Worm (Caenorhabditis elegans) whole organism, L4 larva: Measurements from ENCODE around the gene spk-1.

ENCODE experiments used
- F44E2.7 ChIP-seq: fragments of 200-800 bp; sonication (Bioruptor generic); IDR thresholded peaks from 2 replicates; pipeline ENCODE4 v2.1.2; 2022; ENCODE audit warnings: missing genetic modification characterization, missing compliant biosample characterization
- Y105C5A.15 ChIP-seq: fragments of 200-800 bp; sonication (Bioruptor generic); IDR thresholded peaks from 2 replicates; pipeline ENCODE4 v1.3.6; 2022; ENCODE audit warnings: missing genetic modification characterization, missing compliant biosample characterization
- ZK337.2 ChIP-seq: fragments of 200-800 bp; sonication (Bioruptor generic); IDR thresholded peaks from 2 replicates; pipeline ENCODE4 v1.3.6; 2022; ENCODE audit warnings: missing genetic modification reagents, missing genetic modification characterization, missing compliant biosample characterization
- aha-1 ChIP-seq: fragments of 150-350 bp; peaks from one replicate; lab custom pipeline; 2014; ENCODE audit warnings: missing biosample characterization, missing genetic modification characterization
- ceh-44 ChIP-seq: fragments of 200-800 bp; sonication (Bioruptor generic); IDR thresholded peaks from 2 replicates; pipeline ENCODE4 v1.3.6; 2022; ENCODE audit warnings: missing genetic modification reagents, missing genetic modification characterization, missing compliant biosample characterization
- ceh-62 ChIP-seq: sonication (generic microtip); optimal IDR thresholded peaks from 2 replicates; lab custom pipeline; 2017; ENCODE audit warnings: missing biosample characterization, missing genetic modification characterization
- ces-1 ChIP-seq: fragments of 150-350 bp; sonication (generic microtip); optimal IDR thresholded peaks from 4 replicates; lab custom pipeline; 2014; ENCODE audit warnings: missing biosample characterization, missing genetic modification reagents, missing genetic modification characterization
- cey-2 ChIP-seq: sonication (generic microtip); optimal IDR thresholded peaks from 3 replicates; lab custom pipeline; 2017; ENCODE audit warnings: missing genetic modification characterization, mild to moderate bottlenecking, missing compliant biosample characterization, antibody characterized with exemption, borderline replicate concordance; ENCODE audit not compliant: insufficient read depth
- daf-12 ChIP-seq: fragments of 150-350 bp; optimal IDR thresholded peaks from 2 replicates; lab custom pipeline; 2014; ENCODE audit warnings: missing biosample characterization, missing genetic modification reagents, missing genetic modification characterization
- daf-16 ChIP-seq, 3 experiments: sonication (generic microtip); optimal IDR thresholded peaks; 2 replicates each; lab custom pipeline; 2016 to 2017; ENCODE audit warnings: missing genetic modification characterization in 3 of 3, missing genetic modification reagents in 3 of 3, mild to moderate bottlenecking in 2 of 3, missing compliant biosample characterization in 2 of 3, missing biosample characterization in 1 of 3, moderate library complexity in 1 of 3
- dmd-6 ChIP-seq: fragments of 200-800 bp; sonication (Bioruptor generic); IDR thresholded peaks from 2 replicates; pipeline ENCODE4 v1.3.6; 2022; ENCODE audit warnings: missing genetic modification reagents, missing genetic modification characterization, missing compliant biosample characterization
- duxl-1 ChIP-seq: sonication (generic microtip); optimal IDR thresholded peaks from 2 replicates; lab custom pipeline; 2016; ENCODE audit warnings: mild to moderate bottlenecking, missing genetic modification characterization, moderate library complexity, missing compliant biosample characterization; ENCODE audit not compliant: poor library complexity
- egl-43 ChIP-seq: fragments of 200-800 bp; sonication (Bioruptor generic); IDR thresholded peaks from 2 replicates; pipeline ENCODE4 v1.3.6; 2022; ENCODE audit warnings: missing genetic modification reagents, missing genetic modification characterization, missing compliant biosample characterization
- gei-8 ChIP-seq: fragments of 200-800 bp; sonication (Bioruptor generic); optimal IDR thresholded peaks from 2 replicates; lab custom pipeline; 2018; ENCODE audit warnings: mild to moderate bottlenecking, missing genetic modification characterization, missing compliant biosample characterization
- hlh-11 ChIP-seq: fragments of 200-800 bp; sonication (Bioruptor generic); optimal IDR thresholded peaks from 2 replicates; lab custom pipeline; 2018; ENCODE audit warnings: mild to moderate bottlenecking, missing genetic modification characterization, missing compliant biosample characterization
- hmg-1.1 ChIP-seq: fragments of 200-800 bp; sonication (Bioruptor generic); IDR thresholded peaks from 2 replicates; pipeline ENCODE4 v1.3.6; 2022; ENCODE audit warnings: missing genetic modification reagents, missing genetic modification characterization, missing compliant biosample characterization
- lin-1 ChIP-seq: fragments of 200-800 bp; sonication (Bioruptor generic); IDR thresholded peaks from 2 replicates; pipeline ENCODE4 v1.3.6; 2022; ENCODE audit warnings: missing genetic modification reagents, missing genetic modification characterization, missing compliant biosample characterization
- lin-15B ChIP-seq: fragments of 150-350 bp; sonication (generic microtip); optimal IDR thresholded peaks from 3 replicates; lab custom pipeline; 2014; ENCODE audit warnings: missing biosample characterization, missing genetic modification characterization
- lin-29 ChIP-seq: fragments of 200-800 bp; sonication (Bioruptor generic); IDR thresholded peaks from 2 replicates; pipeline ENCODE4 v1.3.6; 2022; ENCODE audit warnings: missing genetic modification reagents, missing genetic modification characterization, missing compliant biosample characterization
- lin-38 ChIP-seq: fragments of 200-800 bp; sonication (Bioruptor generic); IDR thresholded peaks from 2 replicates; pipeline ENCODE4 v1.3.6; 2022; ENCODE audit warnings: missing genetic modification reagents, missing genetic modification characterization, missing compliant biosample characterization
- madf-9 ChIP-seq: fragments of 200-800 bp; sonication (Bioruptor generic); conservative IDR thresholded peaks from 2 replicates; pipeline ENCODE4 v1.3.6; 2022; ENCODE audit warnings: missing genetic modification reagents, missing genetic modification characterization, missing compliant biosample characterization
- mdl-1 ChIP-seq, 2 experiments: fragments of 150-350 bp in 1 of 2; sonication (generic microtip) in 1 of 2; optimal IDR thresholded peaks; 2 replicates each; lab custom pipeline; 2014 to 2017; ENCODE audit warnings: missing biosample characterization in 2 of 2, missing genetic modification characterization in 2 of 2
- mep-1 ChIP-seq: fragments of 150-350 bp; sonication (generic microtip); optimal IDR thresholded peaks from 3 replicates; lab custom pipeline; 2014; ENCODE audit warnings: missing biosample characterization, missing genetic modification characterization
- mes-2 ChIP-seq: sonication (generic microtip); optimal IDR thresholded peaks from 2 replicates; lab custom pipeline; 2016; ENCODE audit warnings: missing genotype, mild to moderate bottlenecking, missing genetic modification characterization, missing compliant biosample characterization; ENCODE audit not compliant: poor library complexity, severe bottlenecking
- nhr-10 ChIP-seq: fragments of 150-350 bp; optimal IDR thresholded peaks from 2 replicates; lab custom pipeline; 2014; ENCODE audit warnings: missing biosample characterization, missing genetic modification characterization
- nhr-102 ChIP-seq: sonication (generic microtip); optimal IDR thresholded peaks from 2 replicates; lab custom pipeline; 2016; ENCODE audit warnings: mild to moderate bottlenecking, missing genetic modification characterization, moderate library complexity, missing compliant biosample characterization
- nhr-25 ChIP-seq: sonication (generic microtip); optimal IDR thresholded peaks from 2 replicates; lab custom pipeline; 2017; ENCODE audit warnings: missing genetic modification characterization, mild to moderate bottlenecking, missing compliant biosample characterization, antibody characterized with exemption, moderate library complexity, borderline replicate concordance; ENCODE audit not compliant: insufficient read depth
- nhr-28 ChIP-seq: fragments of 150-350 bp; optimal IDR thresholded peaks from 2 replicates; lab custom pipeline; 2014; ENCODE audit warnings: missing biosample characterization, missing genetic modification characterization
- nhr-41 ChIP-seq: fragments of 200-800 bp; sonication (Bioruptor generic); IDR thresholded peaks from 2 replicates; pipeline ENCODE4 v1.3.6; 2022; ENCODE audit warnings: missing genetic modification reagents, missing genetic modification characterization, missing compliant biosample characterization
- nhr-48 ChIP-seq: sonication (generic microtip); optimal IDR thresholded peaks from 2 replicates; lab custom pipeline; 2016; ENCODE audit warnings: mild to moderate bottlenecking, missing genetic modification characterization, missing compliant biosample characterization
- nhr-76 ChIP-seq: fragments of 150-350 bp; optimal IDR thresholded peaks from 2 replicates; lab custom pipeline; 2014; ENCODE audit warnings: missing biosample characterization, missing genetic modification characterization
- nhr-77 ChIP-seq: fragments of 150-350 bp; optimal IDR thresholded peaks from 2 replicates; lab custom pipeline; 2014; ENCODE audit warnings: missing biosample characterization, missing genetic modification characterization
- pqm-1 ChIP-seq: sonication (generic microtip); optimal IDR thresholded peaks from 2 replicates; lab custom pipeline; 2017; ENCODE audit warnings: missing biosample characterization, missing genetic modification characterization
- rbr-2 ChIP-seq: sonication (generic microtip); optimal IDR thresholded peaks from 2 replicates; lab custom pipeline; 2016; ENCODE audit warnings: missing genotype, missing genetic modification characterization, missing compliant biosample characterization
- skn-1 ChIP-seq: fragments of 150-350 bp; optimal IDR thresholded peaks from 2 replicates; lab custom pipeline; 2014; ENCODE audit warnings: missing biosample characterization, missing genetic modification characterization
- snpc-1.2 ChIP-seq: fragments of 200-800 bp; sonication (Bioruptor generic); IDR thresholded peaks from 2 replicates; pipeline ENCODE4 v1.3.6; 2022; ENCODE audit warnings: missing genetic modification reagents, missing genetic modification characterization, missing compliant biosample characterization
- spr-1 ChIP-seq: sonication (generic microtip); optimal IDR thresholded peaks from 2 replicates; lab custom pipeline; 2016; ENCODE audit warnings: mild to moderate bottlenecking, missing genetic modification characterization, missing compliant biosample characterization
- tra-1 ChIP-seq: fragments of 200-800 bp; sonication (Bioruptor generic); IDR thresholded peaks from 2 replicates; pipeline ENCODE4 v1.3.6; 2022; ENCODE audit warnings: missing genetic modification reagents, missing genetic modification characterization, missing compliant biosample characterization
- unc-130 ChIP-seq: sonication (generic microtip); optimal IDR thresholded peaks from 2 replicates; lab custom pipeline; 2016; ENCODE audit warnings: missing genetic modification reagents, missing genetic modification characterization, missing compliant biosample characterization
- unc-39 ChIP-seq: sonication (generic microtip); optimal IDR thresholded peaks from 2 replicates; lab custom pipeline; 2017; ENCODE audit warnings: missing biosample characterization, missing genetic modification characterization
- unc-62 ChIP-seq, 3 experiments: fragments of 150-350 bp in 1 of 3; sonication (generic microtip); optimal IDR thresholded peaks in 2 of 3; peaks in 1 of 3; 1 replicate in 1 of 3; 2 replicates in 2 of 3; lab custom pipeline; 2014 to 2017; ENCODE audit warnings: missing biosample characterization in 3 of 3, missing genetic modification characterization in 3 of 3, missing genetic modification reagents in 3 of 3, missing genotype in 1 of 3

The spk-1 gene

DNA sequence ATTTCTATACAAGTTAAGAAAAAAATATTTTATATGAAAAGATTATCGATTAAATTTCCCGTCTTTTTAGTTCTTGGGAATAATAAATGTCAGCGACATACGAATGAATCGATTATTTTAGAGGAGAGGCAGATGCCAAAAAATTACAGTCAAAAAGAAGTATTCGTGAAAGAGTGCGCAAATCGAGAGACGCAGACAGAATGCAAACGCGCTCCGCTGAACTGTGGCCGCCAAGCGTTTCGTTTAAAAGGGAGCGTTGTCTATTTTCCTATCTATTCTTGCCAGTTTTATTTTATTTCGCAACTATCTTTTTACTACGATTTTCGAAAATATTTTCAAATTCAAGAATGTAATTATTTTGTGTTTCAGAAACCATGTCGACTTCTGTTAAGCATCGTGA, 10.7 kb downstream of the spk-1 start, which contains the start of gene baf-1 (continued):
- TF ChIP-seq daf-16 (GFP tag; optimal IDR thresholded peaks at IDR 0.05; lab: Kevin White, UChicago) (no peak), daf-16 (tag; optimal IDR thresholded peaks at IDR 0.05; lab: Kevin White, UChicago) (peak; percentile 39), unc-130 (GFP tag; lab: Kevin White, UChicago) (peak; percentile 57), F44E2.7 (GFP tag; lab: Robert Waterston, UW) (no peak), nhr-77 (peak; percentile 60), snpc-1.2 (GFP tag; lab: Robert Waterston, UW) (no peak), lin-15B (tag; lab: Kevin White, UChicago) (no peak), lin-1 (GFP tag; lab: Robert Waterston, UW) (no peak), nhr-10 (no peak), gei-8 (no peak), rbr-2 (tag; lab: Kevin White, UChicago) (peak; percentile 58), skn-1 (tag; lab: Kevin White, UChicago) (no peak), aha-1 (tag; lab: Kevin White, UChicago) (peak; percentile 74), nhr-41 (no peak)

DNA sequence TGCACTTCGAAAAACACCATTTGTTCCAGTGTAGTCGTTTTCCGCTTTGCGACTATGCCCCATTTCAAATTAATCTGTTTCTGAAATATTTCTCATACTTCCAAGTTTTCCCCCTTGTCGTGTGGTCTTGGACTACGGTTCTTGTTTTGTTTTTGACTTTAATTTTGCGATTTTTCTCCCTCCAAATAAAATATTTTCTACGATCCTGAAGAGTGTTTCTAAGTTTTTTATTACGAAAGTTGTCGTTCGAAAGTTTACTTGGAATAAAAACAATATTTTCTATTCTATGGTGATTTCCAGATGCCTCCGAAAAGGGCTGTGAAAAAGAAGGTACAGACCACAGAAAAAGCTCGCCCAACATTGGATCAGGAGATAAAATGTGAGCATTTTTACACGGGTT, 11.4 kb downstream of the spk-1 start, which contains the start of gene tag-342:
TSS of gene tag-342 (plus strand) at position 301 of the 400 bp plus-strand sequence.
- TF ChIP-seq daf-16 (GFP tag; optimal IDR thresholded peaks at IDR 0.05; lab: Kevin White, UChicago) (no peak), daf-16 (tag; optimal IDR thresholded peaks at IDR 0.05; lab: Kevin White, UChicago) (no peak), nhr-102 (tag; lab: Kevin White, UChicago) (no peak), lin-38 (GFP tag; lab: Robert Waterston, UW) (peak; percentile 45; the same call in 1 of the 2 replicates), nhr-25 (tag; lab: Kevin White, UChicago) (no peak), daf-12 (tag; lab: Kevin White, UChicago) (no peak), unc-39 (tag; lab: Kevin White, UChicago) (no peak)

DNA sequence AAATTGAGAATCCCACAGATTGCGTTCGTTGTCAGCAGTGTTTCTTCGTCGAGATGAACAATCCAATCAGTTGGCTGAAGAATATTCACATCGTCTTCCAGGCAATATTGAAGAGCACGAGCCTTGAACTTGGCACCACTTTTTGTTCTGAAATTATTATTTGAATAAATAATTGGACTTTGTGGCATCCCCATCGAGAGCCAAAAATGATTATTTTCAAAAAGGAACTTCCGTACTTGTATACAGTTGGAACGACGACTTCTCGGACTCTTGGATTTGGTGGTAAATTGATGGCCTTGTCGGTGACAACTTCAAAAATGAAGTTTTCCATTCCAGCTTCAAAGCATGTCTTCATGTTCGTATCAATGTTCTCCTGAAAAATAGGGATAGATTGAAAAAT, 15.6 kb downstream of the spk-1 start:
- no peak for TF ChIP-seq nhr-76 (tag; lab: Kevin White, UChicago)
- no peak for TF ChIP-seq ZK337.2 (GFP tag; lab: Robert Waterston, UW)
- TF ChIP-seq egl-43, result no peak
- peak; percentile 92 for TF ChIP-seq aha-1 (tag; lab: Kevin White, UChicago)

DNA sequence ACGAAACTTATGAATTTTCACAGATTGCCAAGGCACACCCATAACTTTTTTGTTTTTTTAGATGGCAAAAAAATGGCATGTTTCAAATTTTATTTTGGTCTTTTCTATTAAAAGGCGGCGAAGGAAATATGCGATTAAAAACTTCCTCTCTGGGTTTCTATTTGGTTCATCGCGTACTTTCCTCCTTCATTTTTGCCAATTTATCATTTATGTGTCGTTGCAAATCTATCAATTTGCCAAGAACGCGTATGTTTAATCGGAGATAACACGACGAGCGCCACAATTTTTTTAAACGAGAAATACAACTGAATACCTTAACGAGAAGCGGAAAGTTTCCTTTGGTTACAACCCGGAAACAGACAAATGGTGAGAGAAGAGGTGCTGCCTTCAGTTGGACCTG, 16.1 kb downstream of the spk-1 start:
- TF ChIP-seq spr-1 (tag; lab: Kevin White, UChicago) (no peak), daf-16 (GFP tag; optimal IDR thresholded peaks at IDR 0.05; lab: Kevin White, UChicago) (no peak), daf-16 (tag; optimal IDR thresholded peaks at IDR 0.05; lab: Kevin White, UChicago) (peak; percentile 29), dmd-6 (peak; percentile 19; the same call in 1 of the 2 replicates), pqm-1 (tag; lab: Kevin White, UChicago) (peak; percentile 64), ceh-44 (no peak), ces-1 (GFP tag; lab: Kevin White, UChicago) (no peak), hlh-11 (tag; lab: Kevin White, UChicago) (no peak)

DNA sequence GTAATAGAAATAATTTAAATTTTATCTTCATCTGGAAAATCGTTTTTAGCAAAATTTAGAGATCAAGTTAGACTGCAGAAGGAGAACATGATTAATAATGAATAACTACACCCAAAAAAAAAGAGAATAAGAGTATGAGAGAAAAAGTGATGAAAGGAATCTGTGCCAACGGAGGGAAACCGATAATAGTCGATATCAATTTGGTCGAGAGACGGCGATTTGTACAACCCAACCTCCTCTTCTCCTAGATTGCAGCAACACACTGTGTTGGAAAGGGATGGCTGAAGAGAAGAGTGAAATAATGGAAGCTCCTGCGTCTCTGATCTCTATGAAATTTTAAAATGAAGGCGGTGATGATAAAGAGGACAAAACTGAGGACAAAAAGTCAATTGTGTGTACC, 18.1 kb downstream of the spk-1 start:
- TF ChIP-seq cey-2, result no peak
- TF ChIP-seq unc-62 (GFP tag; optimal IDR thresholded peaks at IDR 0.05 in 1 of 2; lab: Kevin White, UChicago), result peak in 1 of 2 experiments; percentile 19
- TF ChIP-seq unc-62 (tag; optimal IDR thresholded peaks at IDR 0.05; lab: Kevin White, UChicago), result no peak
- TF ChIP-seq nhr-25 (tag; lab: Kevin White, UChicago), result no peak
- TF ChIP-seq ceh-62, result no peak
- TF ChIP-seq nhr-48 (tag; lab: Kevin White, UChicago), result peak; percentile 40
- peak; percentile 89 for TF ChIP-seq pqm-1 (tag; lab: Kevin White, UChicago)
- TF ChIP-seq tra-1, result no peak
- no peak for TF ChIP-seq madf-9 (GFP tag; lab: Robert Waterston, UW)
- peak; percentile 74 for TF ChIP-seq nhr-28 (tag; lab: Kevin White, UChicago)
- TF ChIP-seq hmg-1.1 (GFP tag; lab: Robert Waterston, UW), result no peak
- no peak for TF ChIP-seq daf-16 (GFP tag; optimal IDR thresholded peaks at IDR 0.05; lab: Kevin White, UChicago)
- TF ChIP-seq daf-16 (tag; optimal IDR thresholded peaks at IDR 0.05; lab: Kevin White, UChicago), result peak; percentile 2
- peak; percentile 77 for TF ChIP-seq dmd-6
- peak; percentile 71 for TF ChIP-seq hlh-11 (tag; lab: Kevin White, UChicago)
- no peak for TF ChIP-seq lin-29
- peak; percentile 36 for TF ChIP-seq mes-2 (tag; lab: Kevin White, UChicago)
- no peak for TF ChIP-seq spr-1 (tag; lab: Kevin White, UChicago)
- peak; percentile 10 for TF ChIP-seq duxl-1
- peak; percentile 35 for TF ChIP-seq nhr-77
- peak; percentile 37 for TF ChIP-seq mep-1 (tag; lab: Kevin White, UChicago)
- TF ChIP-seq Y105C5A.15 (GFP tag; lab: Robert Waterston, UW), result no peak
- no peak for TF ChIP-seq mdl-1 (tag; optimal IDR thresholded peaks at IDR 0.05; lab: Kevin White, UChicago)
